Fruit fly (Drosophila melanogaster): Measurements from ENCODE around the gene Ilp2.

The Ilp2 gene

DNA sequence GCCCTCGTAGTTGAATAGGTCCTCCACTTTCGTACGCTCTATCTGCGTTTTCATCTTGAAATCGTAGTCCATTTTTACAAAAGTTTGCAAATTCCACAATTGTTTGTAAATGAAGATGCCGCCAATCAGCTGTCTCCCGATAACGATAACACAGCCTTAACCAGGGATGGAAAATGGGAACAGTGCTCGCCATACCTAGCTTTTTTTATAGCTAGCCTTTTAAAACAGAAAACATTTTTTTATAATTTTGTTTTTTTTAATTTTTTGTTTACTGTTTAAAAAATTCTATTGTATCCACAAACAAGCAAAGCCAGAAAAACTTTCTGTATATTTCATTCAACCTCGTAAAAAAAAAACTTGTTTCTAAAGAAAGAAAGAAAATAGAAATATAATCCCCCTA is 39.0 kb downstream of the Ilp2 start, which contains the start of gene Cdk8:
Gene Cdk8 (minus strand): TSS at position 137 of the 400 bp plus-strand sequence.
- TF ChIP-seq Bteb2 (GFP tag; optimal IDR thresholded peaks at IDR 0.05) (peak; percentile 34), CG30403 (GFP tag; optimal IDR thresholded peaks at IDR 0.05) (peak; percentile 56), da (GFP tag; optimal IDR thresholded peaks at IDR 0.05) (no peak), grn (GFP tag; optimal IDR thresholded peaks at IDR 0.05) (no peak), usp (GFP tag; optimal IDR thresholded peaks at IDR 0.05) (no peak), CG17328 (GFP tag; IDR thresholded peaks at IDR 0.05) (no peak; the same call in 1 of the 2 replicates), oc (tag; optimal IDR thresholded peaks at IDR 0.05) (no peak), abd-A (tag; optimal IDR thresholded peaks at IDR 0.05) (no peak), pum (GFP tag; optimal IDR thresholded peaks at IDR 0.05) (no peak), CG10274 (GFP tag; optimal IDR thresholded peaks at IDR 0.05) (no peak), wek (GFP tag; optimal IDR thresholded peaks at IDR 0.05) (no peak), Fer1 (GFP tag; optimal IDR thresholded peaks at IDR 0.05) (peak; percentile 7), Dip3 (GFP tag; optimal IDR thresholded peaks at IDR 0.05) (no peak), CG3281 (GFP tag; optimal IDR thresholded peaks at IDR 0.05) (no peak), Hr51 (GFP tag; optimal IDR thresholded peaks at IDR 0.05) (no peak), Doc2 (GFP tag; IDR thresholded peaks at IDR 0.05) (no peak), CG2889 (GFP tag; IDR thresholded peaks at IDR 0.05) (no peak), CG2129 (GFP tag; IDR thresholded peaks at IDR 0.05; ENCODE audit: partially characterized antibody) (no peak), pb (GFP tag; optimal IDR thresholded peaks at IDR 0.05) (no peak), CG42726 (GFP tag; IDR thresholded peaks at IDR 0.05; ENCODE audit: partially characterized antibody) (no peak), Scr (GFP tag; IDR thresholded peaks at IDR 0.05; ENCODE audit: partially characterized antibody) (no peak), CG13123 (GFP tag; optimal IDR thresholded peaks at IDR 0.05) (no peak), Vsx1 (GFP tag; optimal IDR thresholded peaks at IDR 0.05) (no peak), Pdp1 (GFP tag; optimal IDR thresholded peaks at IDR 0.05) (peak; percentile 1 to 23), HLH3B (GFP tag; IDR thresholded peaks at IDR 0.05) (no peak), Gug (GFP tag; IDR thresholded peaks at IDR 0.05) (no peak; the same call in 3 of the 4 replicates), Mes4 (GFP tag; optimal IDR thresholded peaks at IDR 0.05) (no peak), CG7987 (GFP tag; optimal IDR thresholded peaks at IDR 0.05) (no peak), CG10543 (GFP tag; optimal IDR thresholded peaks at IDR 0.05) (no peak), Hr39 (optimal IDR thresholded peaks at IDR 0.05) (no peak), CG3407 (GFP tag; optimal IDR thresholded peaks at IDR 0.05) (no peak), CG31388 (GFP tag; optimal IDR thresholded peaks at IDR 0.05) (no peak), CG31441 (GFP tag; IDR thresholded peaks at IDR 0.05) (no peak; the same call in 1 of the 2 replicates), CG17186 (GFP tag; optimal IDR thresholded peaks at IDR 0.05) (no peak), CG5953 (GFP tag; IDR thresholded peaks at IDR 0.05) (no peak), Dip2 (GFP tag; IDR thresholded peaks at IDR 0.05) (no peak), Lim3 (GFP tag; IDR thresholded peaks at IDR 0.05) (no peak), CG17568 (GFP tag; optimal IDR thresholded peaks at IDR 0.05) (no peak), Ssrp (tag; optimal IDR thresholded peaks at IDR 0.05) (peak; percentile 8), Fer3 (tag; optimal IDR thresholded peaks at IDR 0.05) (peak; percentile 44), CG12659 (GFP tag; optimal IDR thresholded peaks at IDR 0.05) (peak; percentile 60), Spps (tag; optimal IDR thresholded peaks at IDR 0.05) (no peak), CG4424 (GFP tag; optimal IDR thresholded peaks at IDR 0.05) (peak; percentile 33), dmrt11E (tag; optimal IDR thresholded peaks at IDR 0.05) (no peak), btn (GFP tag; optimal IDR thresholded peaks at IDR 0.05) (no peak), CG11398 (GFP tag; optimal IDR thresholded peaks at IDR 0.05) (no peak), CG3726 (GFP tag; IDR thresholded peaks at IDR 0.05) (no peak), zen (tag; optimal IDR thresholded peaks at IDR 0.05) (no peak), vnd (GFP tag; IDR thresholded peaks at IDR 0.05; ENCODE audit: partially characterized antibody) (no peak), psq (GFP tag; optimal IDR thresholded peaks at IDR 0.05) (no peak), pfk (GFP tag; optimal IDR thresholded peaks at IDR 0.05) (no peak), CG11696 (GFP tag; IDR thresholded peaks at IDR 0.05) (0 out of 2 replicates have a peak, but pooled peaks have one; percentile 18)
